Worm (Caenorhabditis elegans): ENCODE measurements around the gene sdz-32.

DNA sequence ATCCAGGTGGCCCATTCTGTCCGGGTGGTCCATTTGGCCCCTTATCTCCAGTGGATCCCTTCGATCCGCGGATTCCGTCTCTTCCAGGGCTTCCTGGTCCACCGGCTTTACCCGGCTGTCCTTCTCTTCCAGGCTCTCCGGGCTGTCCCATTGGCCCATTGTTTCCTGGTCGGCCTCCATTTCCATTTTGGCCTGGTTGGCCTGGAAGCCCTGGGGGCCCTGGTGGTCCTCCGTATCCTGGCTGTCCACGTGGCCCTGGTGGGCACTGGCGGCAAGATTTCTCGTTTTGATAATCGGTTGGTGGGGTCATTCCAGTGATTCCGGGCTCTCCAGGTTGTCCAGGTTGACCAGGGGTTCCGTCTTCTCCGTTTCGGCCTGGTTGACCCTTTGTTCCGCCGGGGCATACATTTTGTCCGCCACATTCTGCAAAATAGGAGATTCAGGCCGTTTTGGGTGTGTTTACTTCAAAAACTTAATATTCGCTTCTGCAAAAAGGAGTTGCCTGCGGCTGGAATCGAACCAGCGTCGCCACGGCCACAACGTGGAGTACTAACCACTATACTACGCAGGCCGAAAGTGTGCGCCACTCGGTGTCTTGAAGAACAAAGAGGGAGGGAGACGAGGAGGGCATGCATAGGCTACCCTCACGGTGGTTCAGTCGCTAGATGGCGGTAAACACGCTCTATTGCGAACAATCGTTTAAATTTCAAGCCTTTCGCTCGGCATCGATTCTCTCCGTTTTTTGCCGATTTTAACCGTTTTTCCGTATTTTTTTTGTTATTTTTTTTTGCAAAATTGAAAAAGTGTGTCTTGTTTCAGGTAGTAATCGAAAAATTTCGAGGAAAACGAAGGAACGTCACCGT is 47.4 kb downstream of the sdz-32 start, which contains the start of gene W09G10.9:
- TF ChIP-seq ets-4 (GFP tag; optimal IDR thresholded peaks at IDR 0.05) (no peak), tlf-1 (GFP tag; optimal IDR thresholded peaks at IDR 0.05) (no peak), F10E7.11 (tag; optimal IDR thresholded peaks at IDR 0.05) (no peak), ccch-3 (GFP tag; optimal IDR thresholded peaks at IDR 0.05) (no peak), nhr-90 (tag; optimal IDR thresholded peaks at IDR 0.05) (peak; percentile 44), cebp-2 (GFP tag; IDR thresholded peaks at IDR 0.05) (no peak)
